Fruit fly (Drosophila melanogaster) whole organism, adult: Measurements from ENCODE around the gene Vha68-1.

Source experiments
- CG11617 ChIP-seq: fragments of 200-800 bp; sonication (Bioruptor generic); optimal IDR thresholded peaks from 2 replicates; lab custom pipeline; 2017; ENCODE audit warnings: mild to moderate bottlenecking, missing biosample characterization, missing genetic modification reagents, missing genetic modification characterization
- CG12768 ChIP-seq: fragments of 200-800 bp; sonication (Bioruptor generic); optimal IDR thresholded peaks from 2 replicates; lab custom pipeline; 2017; ENCODE audit warnings: missing biosample characterization, missing genetic modification characterization, mild to moderate bottlenecking, moderate library complexity, missing genetic modification reagents
- CG14711 ChIP-seq: fragments of 200-800 bp; sonication (Bioruptor generic); optimal IDR thresholded peaks from 2 replicates; lab custom pipeline; 2018; ENCODE audit warnings: missing biosample characterization, mild to moderate bottlenecking, missing genetic modification characterization, moderate library complexity
- CG1620 ChIP-seq: fragments of 200-800 bp; sonication (Bioruptor generic); optimal IDR thresholded peaks from 2 replicates; lab custom pipeline; 2016; ENCODE audit warnings: missing biosample characterization, missing genetic modification characterization
- CG33017 ChIP-seq: fragments of 200-800 bp; sonication (Bioruptor generic); optimal IDR thresholded peaks from 2 replicates; lab custom pipeline; 2018; ENCODE audit warnings: missing biosample characterization, mild to moderate bottlenecking, missing genetic modification characterization, moderate library complexity
- CG5204 ChIP-seq: fragments of 200-800 bp; sonication (Bioruptor generic); optimal IDR thresholded peaks from 2 replicates; lab custom pipeline; 2016; ENCODE audit warnings: missing biosample characterization, missing genetic modification characterization
- CG7045 ChIP-seq: fragments of 200-800 bp; sonication (Bioruptor generic); optimal IDR thresholded peaks from 2 replicates; lab custom pipeline; 2017; ENCODE audit warnings: missing biosample characterization, mild to moderate bottlenecking, missing genetic modification characterization
- CG7101 ChIP-seq: fragments of 200-800 bp; sonication (Bioruptor generic); optimal IDR thresholded peaks from 2 replicates; lab custom pipeline; 2018; ENCODE audit warnings: missing biosample characterization, mild to moderate bottlenecking, missing genetic modification characterization, moderate library complexity
- Clk ChIP-seq: fragments of 200-800 bp; sonication (Bioruptor generic); optimal IDR thresholded peaks from 2 replicates; lab custom pipeline; 2017; ENCODE audit warnings: missing biosample characterization, missing genetic modification characterization
- Crg-1 ChIP-seq: fragments of 200-800 bp; sonication (Bioruptor generic); optimal IDR thresholded peaks from 2 replicates; lab custom pipeline; 2016; ENCODE audit warnings: missing biosample characterization, missing genetic modification characterization
- Hr96 ChIP-seq: fragments of 200-800 bp; sonication (Bioruptor generic); optimal IDR thresholded peaks from 2 replicates; lab custom pipeline; 2016; ENCODE audit warnings: missing biosample characterization, missing genetic modification characterization
- Mnt ChIP-seq: fragments of 200-800 bp; sonication (Bioruptor generic); optimal IDR thresholded peaks from 2 replicates; lab custom pipeline; 2016; ENCODE audit warnings: missing biosample characterization, mild to moderate bottlenecking, missing genetic modification characterization
- bab1 ChIP-seq: fragments of 200-800 bp; sonication (Bioruptor generic); optimal IDR thresholded peaks from 3 replicates; lab custom pipeline; 2019; ENCODE audit warnings: missing biosample characterization, mild to moderate bottlenecking, missing genetic modification characterization, moderate library complexity
- cic ChIP-seq: fragments of 200-800 bp; sonication (Bioruptor generic); optimal IDR thresholded peaks from 2 replicates; lab custom pipeline; 2017; ENCODE audit warnings: missing biosample characterization, mild to moderate bottlenecking, missing genetic modification characterization, moderate library complexity
- cnc ChIP-seq, 2 experiments: fragments of >200 bp; optimal IDR thresholded peaks; 2 replicates each; lab custom pipeline; 2017
- kay ChIP-seq: fragments of 200-800 bp; sonication (Bioruptor generic); peaks from one replicate; lab custom pipeline; 2016; ENCODE audit warnings: missing biosample characterization, missing genetic modification characterization, borderline replicate concordance
- ovo ChIP-seq: fragments of 200-800 bp; sonication (Bioruptor generic); optimal IDR thresholded peaks from 2 replicates; lab custom pipeline; 2016; ENCODE audit warnings: missing biosample characterization, missing genetic modification characterization
- pad ChIP-seq: fragments of 200-800 bp; sonication (Bioruptor generic); optimal IDR thresholded peaks from 3 replicates; lab custom pipeline; 2017; ENCODE audit warnings: missing biosample characterization, missing genetic modification characterization, mild to moderate bottlenecking, moderate library complexity, missing genetic modification reagents
- tj ChIP-seq: fragments of 200-800 bp; sonication (Bioruptor generic); optimal IDR thresholded peaks from 3 replicates; lab custom pipeline; 2017; ENCODE audit warnings: missing biosample characterization, mild to moderate bottlenecking, missing genetic modification characterization, moderate library complexity
- toe ChIP-seq: fragments of 200-800 bp; sonication (Bioruptor generic); optimal IDR thresholded peaks from 2 replicates; lab custom pipeline; 2016; ENCODE audit warnings: missing biosample characterization, missing genetic modification characterization

Vha68-1 gene

dm6 chr2L:13000393-13001001, 3.4 kb downstream of the Vha68-1 start, which contains the start of gene Yip1d1:
TSS of gene Yip1d1 (minus strand) at chr2L:13000635.
- TF ChIP-seq cic (GFP tag; lab: Kevin White, UChicago) (peak; percentile 19), toe (GFP tag; lab: Kevin White, UChicago) (no peak), pad (no peak), bab1 (peak; percentile 49), ovo (GFP tag; lab: Kevin White, UChicago) (no peak), CG7045 (GFP tag; lab: Kevin White, UChicago) (no peak), kay (GFP tag; lab: Kevin White, UChicago) (peak; percentile 94), CG1620 (GFP tag; lab: Kevin White, UChicago) (no peak), CG7101 (tag; lab: Kevin White, UChicago) (no peak), Hr96 (GFP tag; lab: Kevin White, UChicago) (no peak), tj (GFP tag; lab: Kevin White, UChicago) (no peak), cnc (optimal IDR thresholded peaks at IDR 0.05; lab: Kevin White, UChicago) (no peak), Clk (no peak), CG5204 (GFP tag; lab: Kevin White, UChicago) (no peak), Crg-1 (no peak), CG12768 (no peak)

- TF ChIP-seq CG1620 (GFP tag; lab: Kevin White, UChicago) = no peak
- TF ChIP-seq CG12768 = no peak
- no peak for TF ChIP-seq cnc (optimal IDR thresholded peaks at IDR 0.05; lab: Kevin White, UChicago)
- no peak for TF ChIP-seq cic (GFP tag; lab: Kevin White, UChicago)
- no peak for TF ChIP-seq toe (GFP tag; lab: Kevin White, UChicago)
- TF ChIP-seq ovo (GFP tag; lab: Kevin White, UChicago) = no peak
- no peak for TF ChIP-seq CG33017 (tag; lab: Kevin White, UChicago)
- no peak for TF ChIP-seq bab1
- TF ChIP-seq CG7045 (GFP tag; lab: Kevin White, UChicago) = no peak
- TF ChIP-seq Clk = no peak
- TF ChIP-seq CG14711 = no peak
- TF ChIP-seq kay (GFP tag; lab: Kevin White, UChicago) = no peak
- no peak for TF ChIP-seq CG7101 (tag; lab: Kevin White, UChicago)
- no peak for TF ChIP-seq pad
- no peak for TF ChIP-seq Crg-1
- TF ChIP-seq Mnt (GFP tag; lab: Kevin White, UChicago) = no peak
- TF ChIP-seq CG11617 (GFP tag; lab: Kevin White, UChicago) = no peak
- TF ChIP-seq CG5204 (GFP tag; lab: Kevin White, UChicago) = no peak
- no peak for TF ChIP-seq tj (GFP tag; lab: Kevin White, UChicago)
Observed at dm6 chr2L:12985043-12985442, 18.9 kb downstream of the Vha68-1 start.

dm6 chr2L:12982107-12982506, 21.8 kb downstream of the Vha68-1 start:
- TF ChIP-seq CG1620 (GFP tag; lab: Kevin White, UChicago) (no peak), kay (GFP tag; lab: Kevin White, UChicago) (peak; percentile 19)

dm6 chr2L:12978486-12978885, 25.4 kb downstream of the Vha68-1 start, which contains the start of gene Vha68-3:
TSS of gene Vha68-3 (plus strand) at chr2L:12978786.
- no peak for TF ChIP-seq CG7101 (tag; lab: Kevin White, UChicago)
- no peak for TF ChIP-seq tj (GFP tag; lab: Kevin White, UChicago)
- TF ChIP-seq CG11617 (GFP tag; lab: Kevin White, UChicago) = no peak
- TF ChIP-seq kay (GFP tag; lab: Kevin White, UChicago) = no peak
- TF ChIP-seq Crg-1 = no peak
- TF ChIP-seq ovo (GFP tag; lab: Kevin White, UChicago) = no peak
- TF ChIP-seq CG14711 = no peak
- no peak for TF ChIP-seq cic (GFP tag; lab: Kevin White, UChicago)
- no peak for TF ChIP-seq CG1620 (GFP tag; lab: Kevin White, UChicago)
- TF ChIP-seq CG7045 (GFP tag; lab: Kevin White, UChicago) = no peak
- no peak for TF ChIP-seq CG5204 (GFP tag; lab: Kevin White, UChicago)
- TF ChIP-seq cnc (optimal IDR thresholded peaks at IDR 0.05; lab: Kevin White, UChicago) = no peak
- TF ChIP-seq Clk = no peak
- no peak for TF ChIP-seq CG12768
- no peak for TF ChIP-seq bab1
- no peak for TF ChIP-seq Hr96 (GFP tag; lab: Kevin White, UChicago)
- no peak for TF ChIP-seq pad

- TF ChIP-seq Hr96 (GFP tag; lab: Kevin White, UChicago) = no peak
- TF ChIP-seq kay (GFP tag; lab: Kevin White, UChicago) = peak; percentile 82
- no peak for TF ChIP-seq pad
- TF ChIP-seq CG12768 = no peak
Observed at dm6 chr2L:12975367-12975655, 28.6 kb downstream of the Vha68-1 start.

- peak; percentile 82 for TF ChIP-seq tj (GFP tag; lab: Kevin White, UChicago)
- no peak for TF ChIP-seq cnc (optimal IDR thresholded peaks at IDR 0.05; lab: Kevin White, UChicago)
- TF ChIP-seq kay (GFP tag; lab: Kevin White, UChicago) = peak; percentile 93
- no peak for TF ChIP-seq CG1620 (GFP tag; lab: Kevin White, UChicago)
- no peak for TF ChIP-seq CG5204 (GFP tag; lab: Kevin White, UChicago)
Observed at dm6 chr2L:12974562-12975366, 29.1 kb downstream of the Vha68-1 start.
